Fruit fly (Drosophila melanogaster) whole organism, embryonic: ENCODE results near the gene Xe7.
A peak's percentile ranks its signal among the peaks of the same experiment; 100 is the strongest.

ENCODE experiments used
- Adf1 ChIP-seq: fragments of 200-800 bp; sonication (Bioruptor generic); IDR thresholded peaks from 2 replicates; pipeline ENCODE4 v1.3.6; 2022; ENCODE audit warnings: missing biosample characterization, missing genetic modification characterization
- Bteb2 ChIP-seq: fragments of 200-800 bp; sonication (Bioruptor generic); optimal IDR thresholded peaks from 2 replicates; lab custom pipeline; 2016; ENCODE audit warnings: missing biosample characterization, missing genetic modification characterization
- CG10209 ChIP-seq: fragments of 200-800 bp; sonication (Bioruptor generic); optimal IDR thresholded peaks from 3 replicates; lab custom pipeline; 2017; ENCODE audit warnings: missing biosample characterization, mild to moderate bottlenecking, missing genetic modification characterization, missing genetic modification reagents
- CG10267 ChIP-seq: fragments of 200-800 bp; sonication (Bioruptor generic); optimal IDR thresholded peaks from 2 replicates; lab custom pipeline; 2018; ENCODE audit warnings: missing biosample characterization, mild to moderate bottlenecking, missing genetic modification characterization, moderate library complexity
- CG10654 ChIP-seq: fragments of 200-800 bp; sonication (Bioruptor generic); optimal IDR thresholded peaks from 2 replicates; lab custom pipeline; 2016; ENCODE audit warnings: missing biosample characterization, missing genetic modification characterization
- CG11093 ChIP-seq: fragments of 200-800 bp; sonication (Bioruptor generic); IDR thresholded peaks from 3 replicates; pipeline ENCODE4 v1.3.6; 2022; ENCODE audit warnings: missing biosample characterization, missing genetic modification characterization
- CG11456 ChIP-seq: fragments of 200-800 bp; sonication (Bioruptor generic); IDR thresholded peaks from 3 replicates; pipeline ENCODE4 v1.3.6; 2022; ENCODE audit warnings: missing biosample characterization, missing genetic modification characterization
- CG11504 ChIP-seq: fragments of 200-800 bp; sonication (Bioruptor generic); optimal IDR thresholded peaks from 3 replicates; lab custom pipeline; 2019; ENCODE audit warnings: missing biosample characterization, mild to moderate bottlenecking, missing genetic modification characterization, moderate library complexity
- CG14667 ChIP-seq: fragments of 200-800 bp; sonication (Bioruptor generic); IDR thresholded peaks from 2 replicates; pipeline ENCODE4 v1.3.6; 2022; ENCODE audit warnings: missing biosample characterization, missing genetic modification characterization
- CG15514 ChIP-seq: fragments of 200-800 bp; sonication (Bioruptor generic); optimal IDR thresholded peaks from 3 replicates; lab custom pipeline; 2017; ENCODE audit warnings: missing biosample characterization, missing genetic modification characterization, mild to moderate bottlenecking, moderate library complexity, missing genetic modification reagents
- CG17328 ChIP-seq: fragments of 200-800 bp; sonication (Bioruptor generic); IDR thresholded peaks from 2 replicates; pipeline ENCODE4 v1.3.6; 2022; ENCODE audit warnings: missing biosample characterization, missing genetic modification characterization
- CG17568 ChIP-seq: fragments of 200-800 bp; sonication (Bioruptor generic); optimal IDR thresholded peaks from 2 replicates; lab custom pipeline; 2018; ENCODE audit warnings: missing biosample characterization, mild to moderate bottlenecking, missing genetic modification characterization, moderate library complexity
- CG2202 ChIP-seq: fragments of 200-800 bp; sonication (Bioruptor generic); optimal IDR thresholded peaks from 2 replicates; lab custom pipeline; 2018; ENCODE audit warnings: missing biosample characterization, mild to moderate bottlenecking, missing genetic modification characterization
- CG3065 ChIP-seq: fragments of 200-800 bp; sonication (Bioruptor generic); optimal IDR thresholded peaks from 2 replicates; lab custom pipeline; 2016; ENCODE audit warnings: missing biosample characterization, missing genetic modification characterization
- CG3726 ChIP-seq: fragments of 200-800 bp; sonication (Bioruptor generic); IDR thresholded peaks from 3 replicates; pipeline ENCODE4, ENCODE4 v1.3.6; 2022; ENCODE audit warnings: missing biosample characterization, missing genetic modification characterization
- CG3838 ChIP-seq: fragments of 200-800 bp; sonication (Bioruptor generic); optimal IDR thresholded peaks from 3 replicates; lab custom pipeline; 2016; ENCODE audit warnings: missing biosample characterization, missing genetic modification characterization
- CG4328 ChIP-seq: fragments of 200-800 bp; sonication (Bioruptor generic); optimal IDR thresholded peaks from 3 replicates; lab custom pipeline; 2017; ENCODE audit warnings: missing biosample characterization, missing genetic modification reagents, missing genetic modification characterization
- CG5245 ChIP-seq: fragments of 200-800 bp; sonication (Bioruptor generic); optimal IDR thresholded peaks from 3 replicates; lab custom pipeline; 2016; ENCODE audit warnings: missing biosample characterization, missing genetic modification characterization
- CG6791 ChIP-seq: fragments of 200-800 bp; sonication (Bioruptor generic); IDR thresholded peaks from 3 replicates; pipeline ENCODE4 v1.3.6; 2022; ENCODE audit warnings: missing biosample characterization, missing genetic modification characterization; ENCODE audit not compliant: partially characterized antibody
- CG7357 ChIP-seq: fragments of 200-800 bp; sonication (Bioruptor generic); IDR thresholded peaks from 3 replicates; pipeline ENCODE4 v1.3.6; 2022; ENCODE audit warnings: missing biosample characterization, missing genetic modification characterization
- CG8388 ChIP-seq: fragments of 200-800 bp; sonication (Bioruptor generic); optimal IDR thresholded peaks from 2 replicates; lab custom pipeline; 2019; ENCODE audit warnings: missing biosample characterization, mild to moderate bottlenecking, missing genetic modification characterization, moderate library complexity
- CG9437 ChIP-seq: fragments of 200-800 bp; sonication (Bioruptor generic); optimal IDR thresholded peaks from 2 replicates; lab custom pipeline; 2018; ENCODE audit warnings: missing biosample characterization, mild to moderate bottlenecking, missing genetic modification characterization
- D19A ChIP-seq: fragments of 200-800 bp; optimal IDR thresholded peaks from 3 replicates; lab custom pipeline; 2019; ENCODE audit warnings: missing biosample characterization, mild to moderate bottlenecking, missing genetic modification characterization, moderate library complexity
- Dbx ChIP-seq: fragments of 200-800 bp; sonication (Bioruptor generic); IDR thresholded peaks from 3 replicates; pipeline ENCODE4 v1.3.6; 2022; ENCODE audit warnings: missing biosample characterization, missing genetic modification characterization
- Deaf1 ChIP-seq: fragments of 200-800 bp; optimal IDR thresholded peaks from 3 replicates; lab custom pipeline; 2019; ENCODE audit warnings: missing biosample characterization, mild to moderate bottlenecking, missing genetic modification characterization, moderate library complexity
- Dfd ChIP-seq, 2 experiments: fragments of >200 bp; optimal IDR thresholded peaks; 2 replicates each; lab custom pipeline; 2017; ENCODE audit warnings: missing biosample characterization in 2 of 2, missing genetic modification characterization in 2 of 2
- Drgx ChIP-seq: fragments of 200-800 bp; sonication (Bioruptor generic); IDR thresholded peaks from 2 replicates; pipeline ENCODE4 v1.3.6; 2022; ENCODE audit warnings: missing biosample characterization, missing genetic modification characterization
- Hand ChIP-seq: fragments of 200-800 bp; sonication (Bioruptor generic); optimal IDR thresholded peaks from 2 replicates; lab custom pipeline; 2017; ENCODE audit warnings: mild to moderate bottlenecking, missing biosample characterization, missing genetic modification reagents, missing genetic modification characterization
- HmgD ChIP-seq: fragments of 200-800 bp; sonication (Bioruptor generic); optimal IDR thresholded peaks from 3 replicates; lab custom pipeline; 2016; ENCODE audit warnings: missing biosample characterization, missing genetic modification characterization
- Hr3 ChIP-seq: fragments of 200-800 bp; sonication (Bioruptor generic); optimal IDR thresholded peaks from 3 replicates; lab custom pipeline; 2016; ENCODE audit warnings: missing biosample characterization, missing genetic modification characterization
- Hr78 ChIP-seq, 2 experiments: fragments of 200-800 bp in 1 of 2; fragments of >200 bp in 1 of 2; sonication (Bioruptor generic) in 1 of 2; optimal IDR thresholded peaks; 2 replicates each; lab custom pipeline; 2017 to 2019; ENCODE audit warnings: missing biosample characterization in 2 of 2, missing genetic modification characterization in 2 of 2, mild to moderate bottlenecking in 1 of 2, moderate library complexity in 1 of 2
- Meics ChIP-seq: fragments of 200-800 bp; sonication (Bioruptor generic); optimal IDR thresholded peaks from 2 replicates; lab custom pipeline; 2017; ENCODE audit warnings: missing biosample characterization, mild to moderate bottlenecking, missing genetic modification characterization
- Taf1 ChIP-seq: fragments of 200-800 bp; sonication (Bioruptor generic); IDR thresholded peaks from 2 replicates; pipeline ENCODE4 v1.3.6; 2022; ENCODE audit warnings: missing biosample characterization, missing genetic modification characterization
- Trl ChIP-seq, 3 experiments: fragments of >200 bp in 2 of 3; fragments of 200-800 bp in 1 of 3; sonication (Bioruptor generic) in 1 of 3; optimal IDR thresholded peaks; 2 replicates in 1 of 3; 3 replicates in 2 of 3; lab custom pipeline; 2016 to 2017; ENCODE audit warnings: missing biosample characterization in 1 of 3, missing genetic modification characterization in 1 of 3
- Vsx1 ChIP-seq: fragments of 200-800 bp; sonication (Bioruptor generic); optimal IDR thresholded peaks from 2 replicates; lab custom pipeline; 2017; ENCODE audit warnings: missing biosample characterization, mild to moderate bottlenecking, missing genetic modification characterization, missing genetic modification reagents
- YL-1 ChIP-seq: fragments of 200-800 bp; sonication (Bioruptor generic); optimal IDR thresholded peaks from 3 replicates; lab custom pipeline; 2017; ENCODE audit warnings: missing biosample characterization, mild to moderate bottlenecking, missing genetic modification characterization
- ac ChIP-seq: fragments of 200-800 bp; sonication (Bioruptor generic); optimal IDR thresholded peaks from 3 replicates; lab custom pipeline; 2017; ENCODE audit warnings: missing biosample characterization, mild to moderate bottlenecking, missing genetic modification characterization
- ato ChIP-seq: fragments of 200-800 bp; sonication (Bioruptor generic); IDR thresholded peaks from 2 replicates; pipeline ENCODE4 v1.3.6; 2022; ENCODE audit warnings: missing biosample characterization, missing genetic modification characterization; ENCODE audit not compliant: partially characterized antibody
- btn ChIP-seq: fragments of 200-800 bp; sonication (Bioruptor generic); optimal IDR thresholded peaks from 2 replicates; lab custom pipeline; 2016; ENCODE audit warnings: missing biosample characterization, missing genetic modification characterization
- esg ChIP-seq: fragments of 200-800 bp; sonication (Bioruptor generic); conservative IDR thresholded peaks from 2 replicates; pipeline ENCODE4 v1.3.6; 2022; ENCODE audit warnings: missing biosample characterization, missing genetic modification characterization
- fd64A ChIP-seq: fragments of 200-800 bp; sonication (Bioruptor generic); optimal IDR thresholded peaks from 3 replicates; lab custom pipeline; 2018; ENCODE audit warnings: missing biosample characterization, mild to moderate bottlenecking, missing genetic modification characterization
- grau ChIP-seq: fragments of 200-800 bp; optimal IDR thresholded peaks from 3 replicates; lab custom pipeline; 2019; ENCODE audit warnings: missing biosample characterization, mild to moderate bottlenecking, missing genetic modification characterization, moderate library complexity
- gt ChIP-seq: fragments of 200-800 bp; sonication (Bioruptor generic); IDR thresholded peaks from 2 replicates; pipeline ENCODE4 v1.3.6; 2022; ENCODE audit warnings: missing biosample characterization, missing genetic modification characterization
- ham ChIP-seq: fragments of 200-800 bp; sonication (Bioruptor generic); IDR thresholded peaks from 2 replicates; pipeline ENCODE4 v1.3.6; 2022; ENCODE audit warnings: missing biosample characterization, missing genetic modification characterization
- insv ChIP-seq, 2 experiments: fragments of 200-800 bp; sonication (Bioruptor generic); optimal IDR thresholded peaks; 3 replicates each; lab custom pipeline; 2016 to 2018; ENCODE audit warnings: missing biosample characterization in 2 of 2, missing genetic modification characterization in 2 of 2
- kah ChIP-seq: fragments of 200-800 bp; sonication (Bioruptor generic); optimal IDR thresholded peaks from 2 replicates; lab custom pipeline; 2018; ENCODE audit warnings: missing biosample characterization, mild to moderate bottlenecking, missing genetic modification characterization
- toy ChIP-seq: fragments of 200-800 bp; sonication (Bioruptor generic); IDR thresholded peaks from 2 replicates; pipeline ENCODE4 v1.3.6; 2022; ENCODE audit warnings: missing biosample characterization, missing genetic modification characterization
- ttk ChIP-seq: fragments of 200-800 bp; sonication (Bioruptor generic); IDR thresholded peaks from 2 replicates; pipeline ENCODE4 v2.1.2; 2022; ENCODE audit warnings: missing biosample characterization, missing genetic modification characterization
- zf30C ChIP-seq: fragments of 200-800 bp; sonication (Bioruptor generic); optimal IDR thresholded peaks from 3 replicates; lab custom pipeline; 2018; ENCODE audit warnings: missing biosample characterization, mild to moderate bottlenecking, missing genetic modification characterization

The Xe7 gene

DNA sequence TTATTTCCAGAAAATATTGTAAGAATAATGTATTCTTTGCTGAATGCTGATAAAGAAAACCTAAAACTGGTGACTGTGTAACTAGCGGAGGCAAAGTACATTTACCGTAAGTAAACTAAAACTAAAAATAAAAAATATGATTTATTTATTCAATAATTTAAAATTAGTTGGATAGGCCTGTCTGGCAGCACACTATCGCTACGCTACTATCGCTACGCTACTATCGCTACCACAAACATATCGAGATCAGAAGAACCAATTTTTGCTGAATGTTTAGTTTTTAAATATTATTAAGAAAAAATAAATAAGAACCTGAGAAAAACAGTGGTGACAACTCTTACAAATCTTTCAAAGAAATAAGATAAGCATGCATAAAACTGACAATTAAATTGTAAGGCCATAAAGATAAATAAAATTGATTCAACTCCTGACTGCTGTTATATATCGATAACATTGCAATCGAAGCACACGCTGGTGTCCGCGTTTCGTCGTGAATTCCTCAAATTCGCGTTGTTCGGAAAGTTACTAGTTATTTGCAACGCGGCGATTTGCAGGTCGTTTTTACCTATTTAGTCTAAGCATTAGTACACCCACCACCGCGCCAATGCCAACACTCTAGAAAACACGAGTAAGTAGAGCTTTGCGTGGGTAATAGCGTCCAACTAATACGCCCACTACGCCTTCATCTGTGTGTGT, 8.8 kb downstream of the Xe7 start, which contains the start of gene Wdr33 (continued):
- TF ChIP-seq Adf1: no peak
- TF ChIP-seq Meics: peak; percentile 34
- TF ChIP-seq ttk (GFP tag; lab: Robert Waterston, UW): no peak
- peak; percentile 16; the same call in 1 of the 2 replicates for TF ChIP-seq CG14667 (GFP tag; lab: Robert Waterston, UW)
- TF ChIP-seq CG3726 (GFP tag; lab: Robert Waterston, UW): no peak
- TF ChIP-seq CG8388 (GFP tag; lab: Kevin White, UChicago): peak; percentile 24
- no peak for TF ChIP-seq zf30C (GFP tag; lab: Kevin White, UChicago)
- peak; percentile 68 for TF ChIP-seq ato (GFP tag; lab: Robert Waterston, UW)
- peak; percentile 5 for TF ChIP-seq CG10267 (tag; lab: Kevin White, UChicago)
- TF ChIP-seq toy (GFP tag; lab: Robert Waterston, UW): no peak
- TF ChIP-seq CG17568 (GFP tag; lab: Kevin White, UChicago): no peak
- no peak for TF ChIP-seq Trl (optimal IDR thresholded peaks at IDR 0.05; lab: Kevin White, UChicago)
- TF ChIP-seq Trl (GFP tag; optimal IDR thresholded peaks at IDR 0.05; lab: Kevin White, UChicago): no peak
- 0 out of 2 replicates have a peak, but pooled peaks have one; percentile 44 for TF ChIP-seq esg (GFP tag; lab: Robert Waterston, UW)
- no peak for TF ChIP-seq ham (GFP tag; lab: Robert Waterston, UW)
- TF ChIP-seq CG15514: peak; percentile 43
- TF ChIP-seq insv (GFP tag; optimal IDR thresholded peaks at IDR 0.05; lab: Kevin White, UChicago): no peak
- no peak for TF ChIP-seq Deaf1 (tag; lab: Kevin White, UChicago)
- no peak for TF ChIP-seq ac (GFP tag; lab: Kevin White, UChicago)
- no peak for TF ChIP-seq CG3838 (GFP tag; lab: Kevin White, UChicago)
- TF ChIP-seq CG11456 (GFP tag; lab: Robert Waterston, UW): 0 out of 3 replicates have a peak, but pooled peaks have one; percentile 12
- TF ChIP-seq Dbx (GFP tag; lab: Robert Waterston, UW): no peak
- no peak for TF ChIP-seq CG5245 (GFP tag; lab: Kevin White, UChicago)
- peak; percentile 15 for TF ChIP-seq Bteb2
- peak; percentile 27 for TF ChIP-seq CG10209 (GFP tag; lab: Kevin White, UChicago)
- TF ChIP-seq CG9437: peak; percentile 45
- TF ChIP-seq CG10654 (GFP tag; lab: Kevin White, UChicago): peak; percentile 18
- peak; percentile 14 for TF ChIP-seq YL-1 (GFP tag; lab: Kevin White, UChicago)
- no peak for TF ChIP-seq CG17328 (GFP tag; lab: Robert Waterston, UW)
- no peak for TF ChIP-seq HmgD (GFP tag; lab: Kevin White, UChicago)
- TF ChIP-seq kah: no peak
- no peak for TF ChIP-seq CG3065 (GFP tag; lab: Kevin White, UChicago)
- peak; percentile 18; the same call in 1 of the 2 replicates for TF ChIP-seq Drgx (GFP tag; lab: Robert Waterston, UW)
- TF ChIP-seq Taf1: no peak
- TF ChIP-seq fd64A (GFP tag; lab: Kevin White, UChicago): no peak
- no peak for TF ChIP-seq Hand
- peak; percentile 42 for TF ChIP-seq grau (tag; lab: Kevin White, UChicago)
- peak; percentile 49 for TF ChIP-seq Hr3 (GFP tag; lab: Kevin White, UChicago)
- TF ChIP-seq btn (GFP tag; lab: Kevin White, UChicago): no peak
- no peak for TF ChIP-seq CG7357
- TF ChIP-seq CG4328 (GFP tag; lab: Kevin White, UChicago): no peak
- TF ChIP-seq Hr78 (GFP tag; optimal IDR thresholded peaks at IDR 0.05; lab: Kevin White, UChicago): no peak
- TF ChIP-seq gt (GFP tag; lab: Robert Waterston, UW): no peak
- TF ChIP-seq D19A (tag; lab: Kevin White, UChicago): no peak
- TF ChIP-seq CG6791 (GFP tag; lab: Robert Waterston, UW): peak; percentile 91
- TF ChIP-seq CG11093 (GFP tag; lab: Robert Waterston, UW): no peak
- no peak for TF ChIP-seq Dfd (GFP tag; optimal IDR thresholded peaks at IDR 0.05; lab: Kevin White, UChicago)
- no peak for TF ChIP-seq Vsx1 (GFP tag; lab: Kevin White, UChicago)
- TF ChIP-seq CG2202 (tag; lab: Kevin White, UChicago): no peak
- no peak for TF ChIP-seq CG11504 (tag; lab: Kevin White, UChicago)
